Fruit fly (Drosophila melanogaster): ENCODE results near the gene CG5250.

Gene CG5250

DNA sequence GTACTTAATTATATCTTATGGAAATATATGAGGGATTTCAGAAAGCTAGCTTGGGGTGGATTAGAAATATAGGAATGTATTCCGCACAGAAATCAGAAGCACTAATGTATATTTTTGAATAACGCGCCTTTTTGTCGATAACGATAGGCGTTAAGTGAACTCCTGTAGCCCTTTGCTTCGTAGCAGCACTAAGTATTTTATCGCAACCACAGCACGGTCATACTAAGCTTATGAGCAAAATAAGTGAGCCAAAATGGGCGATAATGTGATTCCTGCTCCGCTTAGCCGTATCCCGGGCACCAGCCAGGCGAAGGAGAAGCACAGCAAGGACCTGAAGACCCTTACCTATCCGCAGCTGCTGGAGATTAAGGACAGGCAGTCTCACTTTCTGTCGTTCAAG is at the start of gene CG5250, which contains the start of gene Polr2M:
Gene CG5250 (minus strand): TSS at position 32 of the 400 bp plus-strand sequence.
Gene Polr2M (plus strand): TSS at position 219 of the 400 bp plus-strand sequence.
- no peak for TF ChIP-seq Ets98B (GFP tag; IDR thresholded peaks at IDR 0.05)
- TF ChIP-seq Snoo (tag; optimal IDR thresholded peaks at IDR 0.05): no peak
- no peak for TF ChIP-seq CG34367 (tag; optimal IDR thresholded peaks at IDR 0.05)
- no peak for TF ChIP-seq rn (GFP tag; IDR thresholded peaks at IDR 0.05)
- no peak for TF ChIP-seq CG10348 (GFP tag; IDR thresholded peaks at IDR 0.05)
- no peak for TF ChIP-seq CG8159 (tag; optimal IDR thresholded peaks at IDR 0.05)
- TF ChIP-seq CG12605 (GFP tag; IDR thresholded peaks at IDR 0.05): no peak
- no peak for TF ChIP-seq Pif1B (GFP tag; optimal IDR thresholded peaks at IDR 0.05)
- TF ChIP-seq CG9948 (tag; optimal IDR thresholded peaks at IDR 0.05): no peak
- TF ChIP-seq CG4496 (GFP tag; IDR thresholded peaks at IDR 0.05): no peak
- no peak for TF ChIP-seq CG8301 (tag; optimal IDR thresholded peaks at IDR 0.05)
- no peak for TF ChIP-seq CG15710 (tag; optimal IDR thresholded peaks at IDR 0.05)
- TF ChIP-seq CG13204 (GFP tag; optimal IDR thresholded peaks at IDR 0.05): no peak
- TF ChIP-seq EcR (GFP tag; optimal IDR thresholded peaks at IDR 0.05): no peak
- TF ChIP-seq fd96Ca (GFP tag; IDR thresholded peaks at IDR 0.05): no peak
- TF ChIP-seq D1 (tag; optimal IDR thresholded peaks at IDR 0.05): no peak
- no peak for TF ChIP-seq CG17806 (tag; optimal IDR thresholded peaks at IDR 0.05)
- no peak for TF ChIP-seq Pif1A (GFP tag; optimal IDR thresholded peaks at IDR 0.05)

dm6 chr3R:19276135-19276534 is 47.1 kb upstream of the CG5250 start:
- peak; percentile 55 for TF ChIP-seq CG13204 (GFP tag; optimal IDR thresholded peaks at IDR 0.05)
- TF ChIP-seq CG9948 (tag; optimal IDR thresholded peaks at IDR 0.05): no peak
- TF ChIP-seq D1 (tag; optimal IDR thresholded peaks at IDR 0.05): no peak

dm6 chr3R:19274028-19274427 is 45.0 kb upstream of the CG5250 start:
- 0 out of 3 replicates have a peak, but pooled peaks have one; percentile 29 for TF ChIP-seq fd96Ca (GFP tag; IDR thresholded peaks at IDR 0.05)
- TF ChIP-seq CG34367 (tag; optimal IDR thresholded peaks at IDR 0.05): peak; percentile 64
- peak; percentile 70 for TF ChIP-seq CG9948 (tag; optimal IDR thresholded peaks at IDR 0.05)
- no peak for TF ChIP-seq Snoo (tag; optimal IDR thresholded peaks at IDR 0.05)
- no peak for TF ChIP-seq gl (tag; optimal IDR thresholded peaks at IDR 0.05)
- peak; percentile 47 for TF ChIP-seq CG13204 (GFP tag; optimal IDR thresholded peaks at IDR 0.05)
- TF ChIP-seq CG15710 (tag; optimal IDR thresholded peaks at IDR 0.05): peak; percentile 70
- peak; percentile 75; the same call in 2 of the 3 replicates for TF ChIP-seq CG4496 (GFP tag; IDR thresholded peaks at IDR 0.05)
- peak; percentile 59 for TF ChIP-seq CG17806 (tag; optimal IDR thresholded peaks at IDR 0.05)
- TF ChIP-seq D1 (tag; optimal IDR thresholded peaks at IDR 0.05): no peak
- TF ChIP-seq CG8301 (tag; optimal IDR thresholded peaks at IDR 0.05): peak; percentile 83
- 0 out of 2 replicates have a peak, but pooled peaks have one; percentile 18 for TF ChIP-seq CG10348 (GFP tag; IDR thresholded peaks at IDR 0.05)
- TF ChIP-seq Pif1A (GFP tag; optimal IDR thresholded peaks at IDR 0.05): peak; percentile 48
- TF ChIP-seq rn (GFP tag; IDR thresholded peaks at IDR 0.05): 0 out of 2 replicates have a peak, but pooled peaks have one; percentile 34
- TF ChIP-seq CG32121 (GFP tag; IDR thresholded peaks at IDR 0.05): peak; percentile 62; the same call in 1 of the 2 replicates
- TF ChIP-seq Ets98B (GFP tag; IDR thresholded peaks at IDR 0.05): peak; percentile 30; the same call in 1 of the 2 replicates
- TF ChIP-seq CG8159 (tag; optimal IDR thresholded peaks at IDR 0.05): peak; percentile 71
- TF ChIP-seq CG12605 (GFP tag; IDR thresholded peaks at IDR 0.05): no peak
- no peak for TF ChIP-seq EcR (GFP tag; optimal IDR thresholded peaks at IDR 0.05)
- TF ChIP-seq CG14655 (GFP tag; optimal IDR thresholded peaks at IDR 0.05): peak; percentile 85
- TF ChIP-seq Pif1B (GFP tag; optimal IDR thresholded peaks at IDR 0.05): peak; percentile 42

- TF ChIP-seq CG8301 (tag; optimal IDR thresholded peaks at IDR 0.05) (no peak), Snoo (tag; optimal IDR thresholded peaks at IDR 0.05) (no peak), CG8159 (tag; optimal IDR thresholded peaks at IDR 0.05) (no peak), fd96Ca (GFP tag; IDR thresholded peaks at IDR 0.05) (no peak), CG10348 (GFP tag; IDR thresholded peaks at IDR 0.05) (no peak), CG14655 (GFP tag; optimal IDR thresholded peaks at IDR 0.05) (no peak), CG15710 (tag; optimal IDR thresholded peaks at IDR 0.05) (no peak), CG17806 (tag; optimal IDR thresholded peaks at IDR 0.05) (no peak), CG9948 (tag; optimal IDR thresholded peaks at IDR 0.05) (no peak), CG32121 (GFP tag; IDR thresholded peaks at IDR 0.05) (no peak), D1 (tag; optimal IDR thresholded peaks at IDR 0.05) (no peak), CG13204 (GFP tag; optimal IDR thresholded peaks at IDR 0.05) (no peak), rn (GFP tag; IDR thresholded peaks at IDR 0.05) (no peak), Ets98B (GFP tag; IDR thresholded peaks at IDR 0.05) (no peak), CG34367 (tag; optimal IDR thresholded peaks at IDR 0.05) (no peak), Pif1B (GFP tag; optimal IDR thresholded peaks at IDR 0.05) (no peak), Pif1A (GFP tag; optimal IDR thresholded peaks at IDR 0.05) (no peak), gl (tag; optimal IDR thresholded peaks at IDR 0.05) (no peak), CG4496 (GFP tag; IDR thresholded peaks at IDR 0.05) (no peak)
Measured at dm6 chr3R:19271125-19271524, 42.0 kb upstream of the CG5250 start.

- peak; percentile 60 for TF ChIP-seq CG8301 (tag; optimal IDR thresholded peaks at IDR 0.05)
- no peak for TF ChIP-seq CG13204 (GFP tag; optimal IDR thresholded peaks at IDR 0.05)
- TF ChIP-seq fd96Ca (GFP tag; IDR thresholded peaks at IDR 0.05): peak; percentile 67; the same call in 2 of the 3 replicates
- TF ChIP-seq Pif1A (GFP tag; optimal IDR thresholded peaks at IDR 0.05): peak; percentile 39
- no peak for TF ChIP-seq rn (GFP tag; IDR thresholded peaks at IDR 0.05)
- TF ChIP-seq CG15710 (tag; optimal IDR thresholded peaks at IDR 0.05): no peak
- TF ChIP-seq Ets98B (GFP tag; IDR thresholded peaks at IDR 0.05): peak; percentile 33; the same call in 1 of the 2 replicates
- TF ChIP-seq CG14655 (GFP tag; optimal IDR thresholded peaks at IDR 0.05): peak; percentile 62
- TF ChIP-seq CG9948 (tag; optimal IDR thresholded peaks at IDR 0.05): no peak
- no peak for TF ChIP-seq D1 (tag; optimal IDR thresholded peaks at IDR 0.05)
- no peak for TF ChIP-seq CG8159 (tag; optimal IDR thresholded peaks at IDR 0.05)
- no peak for TF ChIP-seq CG12605 (GFP tag; IDR thresholded peaks at IDR 0.05)
- TF ChIP-seq EcR (GFP tag; optimal IDR thresholded peaks at IDR 0.05): no peak
- TF ChIP-seq CG10348 (GFP tag; IDR thresholded peaks at IDR 0.05): no peak
- TF ChIP-seq CG4496 (GFP tag; IDR thresholded peaks at IDR 0.05): peak; percentile 54; the same call in 2 of the 3 replicates
Measured at dm6 chr3R:19264789-19265188, 35.7 kb upstream of the CG5250 start.
